Worm (Caenorhabditis elegans) whole organism, L4/young adult: ENCODE data around the gene prp-40.

Experiments used
- W03F9.2 ChIP-seq: fragments of 150-350 bp; optimal IDR thresholded peaks from 2 replicates; lab custom pipeline; 2014; ENCODE audit warnings: missing biosample characterization, missing genetic modification characterization
- dao-5 ChIP-seq: sonication (generic microtip); optimal IDR thresholded peaks from 2 replicates; lab custom pipeline; 2016; ENCODE audit warnings: missing genotype, missing genetic modification characterization, moderate library complexity, missing compliant biosample characterization
- him-1 ChIP-seq: sonication (generic microtip); optimal IDR thresholded peaks from 2 replicates; lab custom pipeline; 2016; ENCODE audit warnings: missing genotype, missing genetic modification reagents, missing genetic modification characterization, missing compliant biosample characterization

Gene prp-40

DNA sequence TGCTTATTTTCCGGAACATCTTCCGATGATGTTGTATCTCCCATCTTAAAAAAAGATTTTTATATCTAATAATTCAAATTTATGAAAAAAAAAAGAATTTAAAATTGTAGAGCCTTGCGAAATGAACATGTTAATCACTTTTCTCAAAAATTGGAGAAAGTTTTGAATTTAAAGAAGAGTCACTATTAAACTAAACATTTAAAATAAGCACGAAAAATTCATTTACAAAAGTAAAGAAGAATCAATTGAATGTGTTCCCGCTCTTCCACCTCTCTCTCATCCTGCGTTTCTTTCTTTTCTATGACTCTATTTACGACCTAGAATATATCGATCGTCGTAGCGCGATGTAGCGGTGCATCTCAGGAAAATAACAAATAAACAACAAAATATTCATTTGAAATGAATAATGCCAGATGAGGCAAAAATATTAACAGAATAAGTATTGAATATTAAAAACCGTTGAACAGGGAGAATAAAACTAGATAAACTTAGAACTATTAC is 16.8 kb downstream of the prp-40 start, which contains the start of gene ZK1098.3:
TSS of gene ZK1098.3 (minus strand) at position 51 of the 501 bp plus-strand sequence.
- no peak for TF ChIP-seq him-1 (tag; lab: Kevin White, UChicago)
- TF ChIP-seq W03F9.2 (tag; lab: Kevin White, UChicago) = no peak
- TF ChIP-seq dao-5 (tag; lab: Kevin White, UChicago) = no peak

DNA sequence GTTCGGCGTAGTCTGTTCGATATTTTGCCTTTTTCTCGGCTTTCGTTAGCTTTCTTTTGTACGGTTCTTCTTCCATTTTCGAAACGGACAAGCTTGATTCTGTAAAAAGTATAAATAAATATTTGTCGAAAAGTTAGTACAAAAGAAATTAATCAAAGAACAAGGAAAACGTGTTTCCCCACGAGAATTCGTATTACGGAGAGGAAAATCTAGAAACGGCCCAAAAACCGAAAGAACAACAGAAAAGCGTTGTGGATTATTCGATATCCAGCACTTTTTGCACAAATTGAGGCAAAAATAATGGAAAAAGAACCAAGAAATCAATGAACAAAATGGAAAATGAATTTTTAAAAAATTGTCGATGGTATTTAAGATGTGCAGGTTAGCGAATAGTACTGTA is 20.4 kb downstream of the prp-40 start, which contains the start of gene mut-7:
TSS of gene mut-7 (minus strand) at position 101 of the 400 bp plus-strand sequence.
- no peak for TF ChIP-seq him-1 (tag; lab: Kevin White, UChicago)
- TF ChIP-seq W03F9.2 (tag; lab: Kevin White, UChicago) = no peak
- no peak for TF ChIP-seq dao-5 (tag; lab: Kevin White, UChicago)

DNA sequence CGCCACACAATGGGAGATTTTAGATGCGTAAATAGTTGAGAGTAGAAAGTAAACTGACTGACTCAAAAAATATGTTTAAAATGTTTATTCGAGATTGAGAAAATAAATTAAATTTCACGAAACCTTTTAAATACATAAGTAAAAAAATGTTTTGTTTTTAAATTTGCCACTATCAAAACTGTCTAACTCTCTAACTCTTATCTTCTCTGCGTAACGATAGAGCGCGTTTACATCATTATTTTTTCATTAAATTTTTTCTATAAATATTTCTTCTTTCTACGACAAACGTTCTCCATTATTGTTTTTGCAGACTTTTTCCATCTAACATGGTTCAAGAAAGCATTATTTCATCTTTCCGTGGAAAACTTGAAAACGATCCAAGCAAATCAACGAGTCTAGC is 20.9 kb downstream of the prp-40 start, which contains the start of gene eif-2Balpha:
TSS of gene eif-2Balpha (plus strand) at position 304 of the 400 bp plus-strand sequence.
- TF ChIP-seq dao-5 (tag; lab: Kevin White, UChicago) = no peak
- peak; percentile 56 for TF ChIP-seq W03F9.2 (tag; lab: Kevin White, UChicago)

DNA sequence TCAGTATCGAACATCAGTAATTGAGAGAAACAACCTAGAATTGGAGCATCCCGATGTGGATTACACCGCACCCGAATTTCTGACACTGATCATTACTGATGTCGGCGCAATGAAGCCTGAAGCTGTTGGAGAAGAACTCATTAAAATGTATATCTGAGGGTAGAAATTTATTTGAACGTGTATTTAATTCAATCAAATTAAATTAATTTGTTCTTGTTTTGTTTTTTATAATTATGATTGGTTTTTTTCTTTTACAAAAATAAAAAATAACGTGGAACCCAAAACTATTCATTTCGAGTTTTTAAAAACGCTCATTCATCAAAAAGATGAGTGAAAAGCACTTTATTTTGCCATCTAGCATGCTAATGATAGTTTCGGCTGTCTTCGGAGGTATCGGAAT is 22.2 kb downstream of the prp-40 start, which contains the start of gene ZK1098.9:
TSS of gene ZK1098.9 (plus strand) at position 301 of the 400 bp plus-strand sequence.
- no peak for TF ChIP-seq him-1 (tag; lab: Kevin White, UChicago)
- no peak for TF ChIP-seq W03F9.2 (tag; lab: Kevin White, UChicago)
- no peak for TF ChIP-seq dao-5 (tag; lab: Kevin White, UChicago)

DNA sequence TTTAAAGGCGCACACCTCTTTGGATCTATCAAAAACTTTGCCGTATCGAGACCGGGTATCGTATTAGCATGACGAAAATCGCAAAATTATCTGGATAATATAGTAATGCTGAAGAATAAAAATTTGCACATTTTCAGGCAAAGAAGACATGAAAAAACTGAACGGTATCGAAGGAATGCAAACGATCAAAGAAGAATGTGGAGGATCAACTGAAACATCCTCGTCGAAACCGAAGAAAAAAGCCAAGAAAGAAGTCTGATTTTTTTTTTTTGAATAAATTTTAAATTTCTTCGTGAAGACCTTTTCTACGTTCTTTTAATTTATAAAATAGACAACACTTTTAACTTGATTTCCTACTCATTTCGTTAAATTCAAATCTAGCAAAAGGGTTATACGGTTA is 22.9 kb downstream of the prp-40 start, which contains the start of gene ZK1098.12:
TSS of gene ZK1098.12 (plus strand) at position 301 of the 400 bp plus-strand sequence.
- TF ChIP-seq W03F9.2 (tag; lab: Kevin White, UChicago) (no peak), him-1 (tag; lab: Kevin White, UChicago) (no peak), dao-5 (tag; lab: Kevin White, UChicago) (no peak)

DNA sequence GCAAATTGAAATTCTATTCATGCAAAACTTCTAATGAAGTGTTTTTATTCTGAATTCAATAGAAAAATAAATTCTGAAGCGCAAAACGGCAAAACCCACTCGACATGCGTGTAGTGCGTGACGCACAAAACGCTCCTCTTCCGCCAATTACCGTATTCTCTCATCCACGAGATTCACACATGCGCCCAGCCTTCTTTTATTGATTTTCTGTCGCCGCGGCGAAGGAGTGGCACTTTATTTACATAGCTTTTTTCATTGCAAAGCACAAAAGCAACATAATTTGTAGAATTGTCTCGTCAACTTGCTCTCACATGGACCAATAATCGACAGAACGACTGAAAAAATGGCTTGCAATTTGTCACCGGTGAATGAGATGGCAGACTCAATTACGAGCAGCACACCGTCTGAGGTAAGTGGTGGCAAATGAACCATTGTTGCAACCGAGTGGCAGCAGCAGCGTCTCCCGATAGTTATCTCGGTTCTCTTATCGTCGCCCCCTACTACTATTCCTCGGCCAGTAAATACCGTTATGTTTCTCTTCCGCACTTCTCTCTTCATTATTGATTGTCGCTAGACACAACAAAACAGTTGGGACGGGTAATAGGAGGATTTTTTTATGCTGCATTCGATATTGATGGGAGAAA is 24.3 kb downstream of the prp-40 start, which contains the start of gene unc-16:
TSS of gene unc-16 (plus strand) at position 243 of the 644 bp plus-strand sequence.
- TF ChIP-seq W03F9.2 (tag; lab: Kevin White, UChicago) = peak; percentile 84
- TF ChIP-seq dao-5 (tag; lab: Kevin White, UChicago) = no peak
- TF ChIP-seq him-1 (tag; lab: Kevin White, UChicago) = peak; percentile 55

DNA sequence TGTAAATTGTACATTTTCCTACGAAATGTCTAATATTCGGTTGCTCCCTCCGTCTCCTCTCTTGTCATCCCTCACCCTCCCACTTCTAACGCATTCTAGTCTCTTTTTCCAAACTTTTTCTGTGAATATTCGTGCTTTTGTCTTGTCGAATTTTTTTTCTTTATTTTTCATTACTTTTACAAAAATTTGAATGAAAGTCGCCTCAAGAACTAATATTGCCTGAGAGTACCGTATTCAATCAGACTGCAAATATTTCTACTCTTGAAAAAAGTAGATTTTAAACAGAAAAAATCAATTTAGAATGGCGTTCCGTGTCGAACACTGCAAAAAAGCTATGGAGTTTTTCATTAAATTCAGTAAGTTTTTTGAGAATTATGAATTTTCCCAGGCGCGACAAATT is 34.4 kb downstream of the prp-40 start, which contains the start of gene ZK1098.11:
TSS of gene ZK1098.11 (plus strand) at position 301 of the 400 bp plus-strand sequence.
- no peak for TF ChIP-seq W03F9.2 (tag; lab: Kevin White, UChicago)
- TF ChIP-seq dao-5 (tag; lab: Kevin White, UChicago) = no peak
- TF ChIP-seq him-1 (tag; lab: Kevin White, UChicago) = no peak

DNA sequence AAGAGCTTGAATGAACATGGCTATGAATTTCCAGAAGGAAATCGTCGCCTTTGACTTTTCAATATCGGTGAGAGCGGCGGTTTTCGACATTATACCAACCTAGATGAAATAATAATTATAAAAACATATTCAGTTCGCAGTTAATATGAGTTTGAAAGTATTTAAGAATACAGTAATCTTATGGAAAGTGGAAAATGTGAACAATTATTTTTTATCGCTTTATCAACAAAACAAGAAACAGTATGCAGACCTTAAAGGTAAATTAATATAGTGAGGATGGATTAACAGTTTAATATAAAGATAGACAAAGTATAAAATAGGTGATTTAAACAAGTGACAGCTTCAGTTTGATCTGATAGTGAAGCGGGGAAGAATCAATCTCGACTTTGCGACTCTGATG is 36.6 kb downstream of the prp-40 start, which contains the start of gene C48B4.6:
TSS of gene C48B4.6 (minus strand) at position 101 of the 400 bp plus-strand sequence.
- TF ChIP-seq W03F9.2 (tag; lab: Kevin White, UChicago) (no peak), dao-5 (tag; lab: Kevin White, UChicago) (no peak), him-1 (tag; lab: Kevin White, UChicago) (no peak)

DNA sequence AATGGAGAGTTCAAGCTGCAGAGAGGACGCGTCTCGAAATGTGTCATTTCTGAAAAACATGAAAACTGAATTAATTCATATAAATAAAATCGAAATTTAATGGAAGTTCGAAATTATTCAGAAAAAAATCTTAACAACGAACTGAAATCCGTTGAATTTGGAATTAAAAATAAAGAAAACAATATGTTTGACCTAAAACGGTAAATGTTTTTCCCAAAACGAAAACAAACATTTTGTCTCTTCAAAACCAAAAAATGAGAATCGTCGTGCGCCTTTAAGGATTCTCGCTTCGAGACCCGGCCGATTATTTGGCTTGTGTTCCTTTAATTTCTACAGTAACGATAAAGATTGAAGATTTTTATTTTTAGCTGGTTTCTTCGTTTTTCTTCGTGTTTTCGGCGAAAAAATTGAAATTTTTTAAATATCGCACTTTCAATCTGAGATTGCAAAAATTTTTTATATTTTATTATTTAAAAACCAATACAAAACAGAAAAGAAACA is 37.6 kb downstream of the prp-40 start, which contains the start of gene C48B4.7:
TSS of gene C48B4.7 (minus strand) at position 51 of the 501 bp plus-strand sequence.
- TF ChIP-seq W03F9.2 (tag; lab: Kevin White, UChicago) = peak; percentile 15
- TF ChIP-seq dao-5 (tag; lab: Kevin White, UChicago) = no peak

DNA sequence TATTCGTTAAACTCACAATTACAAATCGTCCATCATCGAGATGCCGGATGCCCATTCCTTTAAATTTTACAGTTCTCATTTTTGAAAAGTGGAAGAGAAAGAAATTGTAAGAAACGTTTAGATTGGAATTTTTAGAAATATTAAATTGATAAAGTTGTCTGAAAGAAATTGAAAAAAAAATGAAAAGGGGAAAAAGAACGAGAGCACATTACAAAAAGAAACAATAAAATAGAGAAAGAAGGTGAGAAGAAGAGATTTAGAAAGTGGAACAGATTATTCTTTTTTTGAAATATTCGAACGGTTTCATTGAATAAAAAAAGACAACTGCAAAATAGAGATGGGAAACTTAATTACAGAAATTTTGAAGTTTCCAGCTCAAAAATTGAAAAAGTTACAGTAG is 39.3 kb downstream of the prp-40 start, which contains the start of gene C48B4.8:
TSS of gene C48B4.8 (minus strand) at position 101 of the 400 bp plus-strand sequence.
- TF ChIP-seq him-1 (tag; lab: Kevin White, UChicago) (no peak), W03F9.2 (tag; lab: Kevin White, UChicago) (no peak), dao-5 (tag; lab: Kevin White, UChicago) (no peak)

DNA sequence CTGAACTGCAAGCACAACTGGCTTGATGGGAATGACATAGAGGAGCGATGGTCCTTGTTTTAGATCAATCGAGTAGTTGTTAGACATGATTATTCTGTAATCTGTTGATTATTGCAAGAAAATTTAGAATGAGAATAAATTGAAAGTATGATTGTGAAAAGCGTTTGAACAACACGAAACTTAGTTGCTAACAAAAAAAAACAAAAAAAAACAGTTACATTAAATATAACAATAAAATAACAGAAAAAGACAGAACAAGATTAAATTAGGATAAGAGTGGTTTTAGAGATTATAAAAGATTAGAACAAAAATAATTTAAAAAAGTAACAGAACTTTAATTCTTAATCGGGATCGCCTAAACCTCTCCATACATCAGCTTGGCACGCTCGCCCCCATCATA is 41.4 kb downstream of the prp-40 start, which contains the start of gene C48B4.9:
TSS of gene C48B4.9 (minus strand) at position 101 of the 400 bp plus-strand sequence.
- TF ChIP-seq dao-5 (tag; lab: Kevin White, UChicago) = no peak
- TF ChIP-seq W03F9.2 (tag; lab: Kevin White, UChicago) = no peak
- no peak for TF ChIP-seq him-1 (tag; lab: Kevin White, UChicago)

DNA sequence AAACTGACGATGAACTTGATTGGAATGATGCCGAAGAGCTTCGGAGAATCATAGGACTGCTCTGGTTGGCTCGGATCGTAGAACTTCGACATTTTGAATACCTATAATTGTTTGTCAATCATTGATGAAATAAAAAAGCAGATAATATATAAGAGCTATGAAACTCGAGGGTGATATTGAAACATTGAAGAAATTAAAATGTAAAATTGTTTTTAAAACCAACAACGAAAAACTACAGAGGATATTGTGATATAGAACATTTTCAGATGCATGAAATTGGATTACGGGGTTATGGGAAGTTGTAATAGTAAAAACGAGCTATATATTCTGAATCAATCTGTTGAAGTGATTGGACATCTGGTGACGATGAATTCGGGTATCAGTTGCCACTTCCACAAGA is 42.5 kb downstream of the prp-40 start, which contains the start of gene C48B4.10:
TSS of gene C48B4.10 (minus strand) at position 101 of the 400 bp plus-strand sequence.
- TF ChIP-seq W03F9.2 (tag; lab: Kevin White, UChicago) (no peak), him-1 (tag; lab: Kevin White, UChicago) (no peak), dao-5 (tag; lab: Kevin White, UChicago) (no peak)

DNA sequence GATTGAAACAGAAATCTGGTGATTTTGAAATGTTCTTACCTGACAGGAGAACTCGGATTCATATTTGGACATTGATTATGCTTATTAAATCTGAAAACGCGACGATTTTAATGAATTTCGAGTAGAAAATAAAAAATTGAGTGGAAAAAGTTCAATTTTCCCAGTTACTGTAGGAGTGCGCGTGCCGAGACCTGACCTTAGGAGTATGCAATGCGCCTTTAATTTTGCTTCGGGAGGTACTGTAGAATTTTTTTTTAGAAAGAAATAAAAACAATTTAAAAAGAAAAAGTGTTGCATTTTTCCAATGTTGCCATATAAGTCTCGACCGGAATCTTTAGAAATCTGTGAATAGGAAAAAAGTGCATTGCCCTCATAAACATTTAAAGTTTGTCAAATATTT is 44.1 kb downstream of the prp-40 start, which contains the start of gene C48B4.11:
TSS of gene C48B4.11 (minus strand) at position 143 of the 400 bp plus-strand sequence.
- TF ChIP-seq dao-5 (tag; lab: Kevin White, UChicago) (no peak), W03F9.2 (tag; lab: Kevin White, UChicago) (no peak), him-1 (tag; lab: Kevin White, UChicago) (no peak)
